Fruit fly (Drosophila melanogaster) whole organism, embryonic: ENCODE results near the gene Pstk.

Experiments
- Asciz ChIP-seq: fragments of 200-800 bp; sonication (Bioruptor generic); optimal IDR thresholded peaks from 2 replicates; lab custom pipeline; 2017; ENCODE audit warnings: missing biosample characterization, mild to moderate bottlenecking, missing genetic modification characterization, missing genetic modification reagents
- Atf-2 ChIP-seq: fragments of 200-800 bp; sonication (Bioruptor generic); optimal IDR thresholded peaks from 2 replicates; lab custom pipeline; 2016; ENCODE audit warnings: missing biosample characterization, missing genetic modification characterization
- Atf3 ChIP-seq: fragments of 200-800 bp; sonication (Bioruptor generic); optimal IDR thresholded peaks from 3 replicates; lab custom pipeline; 2016; ENCODE audit warnings: missing biosample characterization, missing genetic modification characterization
- Atf6 ChIP-seq: fragments of 200-800 bp; sonication (Bioruptor generic); IDR thresholded peaks from 2 replicates; pipeline ENCODE4 v1.3.6; 2022; ENCODE audit warnings: missing biosample characterization, missing genetic modification characterization
- Blimp-1 ChIP-seq: fragments of 200-800 bp; sonication (Bioruptor generic); optimal IDR thresholded peaks from 3 replicates; lab custom pipeline; 2018; ENCODE audit warnings: missing biosample characterization, missing genetic modification characterization, mild to moderate bottlenecking, moderate library complexity, missing genetic modification reagents
- CG10147 ChIP-seq: fragments of 200-800 bp; sonication (Bioruptor generic); optimal IDR thresholded peaks from 2 replicates; lab custom pipeline; 2019; ENCODE audit warnings: missing biosample characterization, mild to moderate bottlenecking, missing genetic modification characterization, moderate library complexity
- CG1024 ChIP-seq: fragments of 200-800 bp; sonication (Bioruptor generic); IDR thresholded peaks from 2 replicates; pipeline ENCODE4 v1.3.6; 2022; ENCODE audit warnings: missing biosample characterization, missing genetic modification characterization
- CG11093 ChIP-seq: fragments of 200-800 bp; sonication (Bioruptor generic); IDR thresholded peaks from 3 replicates; pipeline ENCODE4 v1.3.6; 2022; ENCODE audit warnings: missing biosample characterization, missing genetic modification characterization
- CG12769 ChIP-seq: fragments of 200-800 bp; sonication (Bioruptor generic); optimal IDR thresholded peaks from 2 replicates; lab custom pipeline; 2019; ENCODE audit warnings: missing biosample characterization, mild to moderate bottlenecking, missing genetic modification characterization, moderate library complexity
- CG13123 ChIP-seq: fragments of 200-800 bp; sonication (Bioruptor generic); optimal IDR thresholded peaks from 2 replicates; lab custom pipeline; 2016; ENCODE audit warnings: missing biosample characterization, missing genetic modification characterization
- CG14860 ChIP-seq: fragments of 200-800 bp; sonication (Bioruptor generic); IDR thresholded peaks from 3 replicates; pipeline ENCODE4 v1.3.6; 2022; ENCODE audit warnings: missing biosample characterization, missing genetic modification characterization; ENCODE audit not compliant: partially characterized antibody
- CG18476 ChIP-seq: fragments of 200-800 bp; sonication (Bioruptor generic); optimal IDR thresholded peaks from 2 replicates; lab custom pipeline; 2016; ENCODE audit warnings: missing biosample characterization, mild to moderate bottlenecking, missing genetic modification characterization
- CG18599 ChIP-seq: fragments of 200-800 bp; sonication (Bioruptor generic); optimal IDR thresholded peaks from 3 replicates; lab custom pipeline; 2017; ENCODE audit warnings: missing biosample characterization, missing genetic modification characterization, mild to moderate bottlenecking, moderate library complexity, missing genetic modification reagents
- CG2712 ChIP-seq: fragments of 200-800 bp; optimal IDR thresholded peaks from 3 replicates; lab custom pipeline; 2019; ENCODE audit warnings: missing biosample characterization, mild to moderate bottlenecking, missing genetic modification characterization, moderate library complexity
- CG33213 ChIP-seq: fragments of 200-800 bp; sonication (Bioruptor generic); optimal IDR thresholded peaks from 3 replicates; lab custom pipeline; 2016; ENCODE audit warnings: missing biosample characterization, missing genetic modification characterization
- CG3995 ChIP-seq: fragments of 200-800 bp; sonication (Bioruptor generic); optimal IDR thresholded peaks from 3 replicates; lab custom pipeline; 2016; ENCODE audit warnings: missing biosample characterization, missing genetic modification characterization
- CG42726 ChIP-seq: fragments of 200-800 bp; sonication (Bioruptor generic); IDR thresholded peaks from 2 replicates; pipeline ENCODE4 v1.3.6; 2022; ENCODE audit warnings: missing biosample characterization, missing genetic modification characterization; ENCODE audit not compliant: partially characterized antibody
- CG4360 ChIP-seq: fragments of 200-800 bp; sonication (Bioruptor generic); IDR thresholded peaks from 2 replicates; pipeline ENCODE4 v1.3.6; 2022; ENCODE audit warnings: missing biosample characterization, missing genetic modification characterization
- CG4617 ChIP-seq: fragments of 200-800 bp; sonication (Bioruptor generic); optimal IDR thresholded peaks from 3 replicates; lab custom pipeline; 2016; ENCODE audit warnings: missing biosample characterization, missing genetic modification characterization, borderline replicate concordance
- CG8388 ChIP-seq: fragments of 200-800 bp; sonication (Bioruptor generic); optimal IDR thresholded peaks from 2 replicates; lab custom pipeline; 2019; ENCODE audit warnings: missing biosample characterization, mild to moderate bottlenecking, missing genetic modification characterization, moderate library complexity
- D19A ChIP-seq: fragments of 200-800 bp; optimal IDR thresholded peaks from 3 replicates; lab custom pipeline; 2019; ENCODE audit warnings: missing biosample characterization, mild to moderate bottlenecking, missing genetic modification characterization, moderate library complexity
- Dref ChIP-seq: fragments of 200-800 bp; sonication (Bioruptor generic); IDR thresholded peaks from 2 replicates; pipeline ENCODE4 v1.3.6; 2022; ENCODE audit warnings: missing biosample characterization, missing genetic modification characterization
- Hr3 ChIP-seq: fragments of 200-800 bp; sonication (Bioruptor generic); optimal IDR thresholded peaks from 3 replicates; lab custom pipeline; 2016; ENCODE audit warnings: missing biosample characterization, missing genetic modification characterization
- Med ChIP-seq: fragments of 200-800 bp; sonication (Bioruptor generic); peaks from one replicate; lab custom pipeline; 2016; ENCODE audit warnings: missing biosample characterization, missing genetic modification characterization, mild to moderate bottlenecking, inconsistent platforms, moderate library complexity
- Meics ChIP-seq: fragments of 200-800 bp; sonication (Bioruptor generic); optimal IDR thresholded peaks from 2 replicates; lab custom pipeline; 2017; ENCODE audit warnings: missing biosample characterization, mild to moderate bottlenecking, missing genetic modification characterization
- Mes4 ChIP-seq: fragments of 200-800 bp; sonication (Bioruptor generic); optimal IDR thresholded peaks from 2 replicates; lab custom pipeline; 2016; ENCODE audit warnings: missing biosample characterization, missing genetic modification characterization
- Six4 ChIP-seq: fragments of 200-800 bp; sonication (Bioruptor generic); optimal IDR thresholded peaks from 2 replicates; lab custom pipeline; 2016; ENCODE audit warnings: missing biosample characterization, missing genetic modification characterization
- Sry-β ChIP-seq: fragments of 200-800 bp; sonication (Bioruptor generic); optimal IDR thresholded peaks from 2 replicates; lab custom pipeline; 2018; ENCODE audit warnings: missing biosample characterization, mild to moderate bottlenecking, missing genetic modification characterization, moderate library complexity
- Tbp ChIP-seq: fragments of >200 bp; optimal IDR thresholded peaks from 2 replicates; lab custom pipeline; 2018; ENCODE audit warnings: missing biosample characterization, missing genetic modification characterization
- bigmax ChIP-seq: fragments of 200-800 bp; sonication (Bioruptor generic); optimal IDR thresholded peaks from 2 replicates; lab custom pipeline; 2018; ENCODE audit warnings: missing biosample characterization, mild to moderate bottlenecking, missing genetic modification characterization
- chm ChIP-seq: fragments of 200-800 bp; sonication (Bioruptor generic); IDR thresholded peaks from 2 replicates; pipeline ENCODE4 v1.3.6; 2022; ENCODE audit warnings: missing biosample characterization, missing genetic modification characterization
- chn ChIP-seq: fragments of 200-800 bp; sonication (Bioruptor generic); optimal IDR thresholded peaks from 2 replicates; lab custom pipeline; 2016; ENCODE audit warnings: missing biosample characterization, missing genetic modification characterization
- croc ChIP-seq: fragments of 200-800 bp; sonication (Bioruptor generic); conservative IDR thresholded peaks from 3 replicates; pipeline ENCODE4 v1.3.6; 2022; ENCODE audit warnings: missing biosample characterization, missing genetic modification characterization
- crp ChIP-seq, 2 experiments: fragments of 200-800 bp; sonication (Bioruptor generic); optimal IDR thresholded peaks; 2 replicates in 1 of 2; 3 replicates in 1 of 2; lab custom pipeline; 2017; ENCODE audit warnings: missing biosample characterization in 2 of 2, missing genetic modification characterization in 2 of 2, mild to moderate bottlenecking in 1 of 2, moderate library complexity in 1 of 2
- danr ChIP-seq: fragments of 200-800 bp; sonication (Bioruptor generic); IDR thresholded peaks from 2 replicates; pipeline ENCODE4 v1.3.6; 2022; ENCODE audit warnings: missing biosample characterization, missing genetic modification characterization
- dati ChIP-seq: fragments of 200-800 bp; sonication (Bioruptor generic); IDR thresholded peaks from 2 replicates; pipeline ENCODE4 v1.3.6; 2022; ENCODE audit warnings: missing biosample characterization, missing genetic modification characterization
- fd96Cb ChIP-seq: fragments of 200-800 bp; sonication (Bioruptor generic); optimal IDR thresholded peaks from 2 replicates; lab custom pipeline; 2018; ENCODE audit warnings: missing biosample characterization, mild to moderate bottlenecking, missing genetic modification characterization, moderate library complexity
- ftz-f1 ChIP-seq: fragments of 200-800 bp; sonication (Bioruptor generic); optimal IDR thresholded peaks from 2 replicates; lab custom pipeline; 2016; ENCODE audit warnings: missing biosample characterization, missing genetic modification characterization
- gem ChIP-seq: fragments of 200-800 bp; sonication (Bioruptor generic); optimal IDR thresholded peaks from 2 replicates; lab custom pipeline; 2019; ENCODE audit warnings: missing biosample characterization, mild to moderate bottlenecking, missing genetic modification characterization, moderate library complexity
- grau ChIP-seq: fragments of 200-800 bp; optimal IDR thresholded peaks from 3 replicates; lab custom pipeline; 2019; ENCODE audit warnings: missing biosample characterization, mild to moderate bottlenecking, missing genetic modification characterization, moderate library complexity
- ham ChIP-seq: fragments of 200-800 bp; sonication (Bioruptor generic); IDR thresholded peaks from 2 replicates; pipeline ENCODE4 v1.3.6; 2022; ENCODE audit warnings: missing biosample characterization, missing genetic modification characterization
- knrl ChIP-seq: fragments of 200-800 bp; sonication (Bioruptor generic); IDR thresholded peaks from 3 replicates; pipeline ENCODE4 v1.3.6; 2022; ENCODE audit warnings: missing biosample characterization, missing genetic modification characterization; ENCODE audit not compliant: partially characterized antibody
- nau ChIP-seq: fragments of 200-800 bp; sonication (Bioruptor generic); optimal IDR thresholded peaks from 3 replicates; lab custom pipeline; 2017; ENCODE audit warnings: missing biosample characterization, mild to moderate bottlenecking, missing genetic modification characterization, missing genetic modification reagents
- pb ChIP-seq: fragments of 200-800 bp; sonication (Bioruptor generic); optimal IDR thresholded peaks from 3 replicates; lab custom pipeline; 2016; ENCODE audit warnings: missing biosample characterization, missing genetic modification characterization
- pfk ChIP-seq: fragments of 200-800 bp; sonication (Bioruptor generic); optimal IDR thresholded peaks from 2 replicates; lab custom pipeline; 2018; ENCODE audit warnings: missing biosample characterization, mild to moderate bottlenecking, missing genetic modification characterization, moderate library complexity
- pho ChIP-seq: fragments of 200-800 bp; sonication (Bioruptor generic); optimal IDR thresholded peaks from 2 replicates; lab custom pipeline; 2016; ENCODE audit warnings: missing biosample characterization, missing genetic modification characterization
- rib ChIP-seq: fragments of 200-800 bp; sonication (Bioruptor generic); IDR thresholded peaks from 2 replicates; pipeline ENCODE4 v1.3.6; 2022; ENCODE audit warnings: missing biosample characterization, missing genetic modification characterization
- sens ChIP-seq: fragments of 200-800 bp; sonication (Bioruptor generic); peaks from one replicate; lab custom pipeline; 2016; ENCODE audit warnings: missing biosample characterization, missing genetic modification characterization
- shn ChIP-seq: fragments of 200-800 bp; sonication (Bioruptor generic); optimal IDR thresholded peaks from 3 replicates; lab custom pipeline; 2016; ENCODE audit warnings: missing biosample characterization, missing genetic modification characterization
- sisA ChIP-seq: fragments of 200-800 bp; sonication (Bioruptor generic); IDR thresholded peaks from 2 replicates; pipeline ENCODE4 v1.3.6; 2022; ENCODE audit warnings: missing biosample characterization, missing genetic modification characterization
- tap ChIP-seq: fragments of 200-800 bp; optimal IDR thresholded peaks from 3 replicates; lab custom pipeline; 2019; ENCODE audit warnings: missing biosample characterization, mild to moderate bottlenecking, missing genetic modification characterization, moderate library complexity

The Pstk gene

DNA sequence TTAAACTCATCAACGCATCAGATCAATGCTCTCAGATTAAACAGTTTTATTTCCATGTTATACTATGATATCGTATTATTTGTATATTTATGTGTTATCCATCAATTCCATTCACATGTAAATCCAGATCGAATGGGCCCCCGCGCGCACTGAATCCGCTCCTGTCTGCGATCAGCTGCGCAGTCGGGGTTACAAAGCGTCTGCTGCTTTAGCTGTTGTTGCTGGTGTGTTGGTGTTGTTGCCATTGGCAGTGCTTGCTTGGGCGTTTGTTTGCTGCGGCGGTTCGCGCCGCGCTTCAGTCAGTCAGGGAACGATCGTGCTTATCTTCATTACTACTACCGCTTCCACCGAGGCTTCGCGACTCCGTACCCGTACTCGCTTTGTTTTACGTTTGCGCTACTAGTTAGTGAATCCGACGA, 48.7 kb upstream of the Pstk start, which contains the start of gene Zw (continued):
- TF ChIP-seq Med (GFP tag; lab: Kevin White, UChicago) (peak; percentile 88), Six4 (GFP tag; lab: Kevin White, UChicago) (no peak), CG10147 (no peak), Blimp-1 (GFP tag; lab: Kevin White, UChicago) (no peak), CG18476 (GFP tag; lab: Kevin White, UChicago) (peak; percentile 14), pfk (GFP tag; lab: Kevin White, UChicago) (no peak), CG11093 (no peak; the same call in 2 of the 3 replicates), Meics (GFP tag; lab: Kevin White, UChicago) (peak; percentile 25), shn (peak; percentile 35), CG18599 (GFP tag; lab: Kevin White, UChicago) (peak; percentile 14), pho (no peak), chm (GFP tag; lab: Robert Waterston, UW) (no peak), CG12769 (tag; lab: Kevin White, UChicago) (peak; percentile 60), ham (GFP tag; lab: Robert Waterston, UW) (no peak), dati (no peak), fd96Cb (peak; percentile 25), gem (peak; percentile 59), bigmax (no peak), chn (GFP tag; lab: Kevin White, UChicago) (peak; percentile 51), danr (no peak), Hr3 (GFP tag; lab: Kevin White, UChicago) (peak; percentile 25), CG8388 (GFP tag; lab: Kevin White, UChicago) (no peak), CG4617 (GFP tag; lab: Kevin White, UChicago) (no peak), Mes4 (GFP tag; lab: Kevin White, UChicago) (peak; percentile 19), Asciz (GFP tag; lab: Kevin White, UChicago) (no peak), CG3995 (GFP tag; lab: Kevin White, UChicago) (no peak), CG2712 (tag; lab: Kevin White, UChicago) (peak; percentile 52), CG14860 (GFP tag; lab: Robert Waterston, UW) (no peak), pb (GFP tag; lab: Kevin White, UChicago) (no peak), CG1024 (GFP tag; lab: Robert Waterston, UW) (0 out of 2 replicates have a peak, but pooled peaks have one; percentile 7), tap (tag; lab: Kevin White, UChicago) (no peak), Atf3 (GFP tag; lab: Kevin White, UChicago) (peak; percentile 6), Atf6 (GFP tag; lab: Robert Waterston, UW) (no peak), knrl (GFP tag; lab: Robert Waterston, UW) (peak; percentile 46; the same call in 2 of the 3 replicates), grau (tag; lab: Kevin White, UChicago) (peak; percentile 45), Sry-β (GFP tag; lab: Kevin White, UChicago) (no peak), Dref (GFP tag; lab: Robert Waterston, UW) (no peak), Atf-2 (GFP tag; lab: Kevin White, UChicago) (peak; percentile 15), sisA (GFP tag; lab: Robert Waterston, UW) (peak; percentile 71), croc (GFP tag; lab: Robert Waterston, UW) (peak; percentile 28; the same call in 1 of the 3 replicates), CG42726 (GFP tag; lab: Robert Waterston, UW) (no peak), sens (GFP tag; lab: Kevin White, UChicago) (peak; percentile 81), rib (0 out of 2 replicates have a peak, but pooled peaks have one; percentile 27), CG13123 (GFP tag; lab: Kevin White, UChicago) (no peak), crp (GFP tag; optimal IDR thresholded peaks at IDR 0.05; lab: Kevin White, UChicago) (peak in 1 of 2 experiments; percentile 70), ftz-f1 (no peak), Tbp (GFP tag; lab: Kevin White, UChicago) (no peak), CG4360 (GFP tag; lab: Robert Waterston, UW) (peak; percentile 80), CG33213 (GFP tag; lab: Kevin White, UChicago) (peak; percentile 4), nau (GFP tag; lab: Kevin White, UChicago) (no peak), D19A (peak; percentile 46)
